Fruit fly (Drosophila melanogaster) S2 (cell line): Measurements from ENCODE around the gene Cpr78Cb.

Source experiments
- CG8478 ChIP-seq: fragments of >200 bp; optimal IDR thresholded peaks from 2 replicates; lab custom pipeline; 2018
- CTCF ChIP-seq, 2 experiments: fragments of >200 bp; optimal IDR thresholded peaks; 2 replicates each; lab custom pipeline; 2018

- TF ChIP-seq CG8478 (lab: Kevin White, UChicago) (no peak), CTCF (optimal IDR thresholded peaks at IDR 0.05; lab: Kevin White, UChicago) (no peak)
These were observed 4.0 kb upstream of the Cpr78Cb start for dm6 chr3L:21290336-21290735.
